Worm (Caenorhabditis elegans) whole organism, midembryonic: Measurements from ENCODE around the gene math-4.

Experiments
- T22C8.4 ChIP-seq: fragments of 200-800 bp; sonication (Bioruptor generic); IDR thresholded peaks from 2 replicates; pipeline ENCODE4 v1.3.6; 2022; ENCODE audit warnings: missing genetic modification characterization, missing compliant biosample characterization
- cog-1 ChIP-seq: sonication (generic microtip); optimal IDR thresholded peaks from 2 replicates; lab custom pipeline; 2016; ENCODE audit warnings: missing genetic modification characterization, missing compliant biosample characterization
- flt-1 ChIP-seq: fragments of 200-800 bp; sonication (Bioruptor generic); IDR thresholded peaks from 2 replicates; pipeline ENCODE4 v1.3.6; 2022; ENCODE audit warnings: missing genetic modification characterization, missing compliant biosample characterization
- med-1 ChIP-seq: sonication (generic microtip); optimal IDR thresholded peaks from 2 replicates; lab custom pipeline; 2017; ENCODE audit warnings: missing genetic modification characterization, mild to moderate bottlenecking, missing compliant biosample characterization, antibody characterized with exemption, missing genetic modification reagents; ENCODE audit not compliant: insufficient read depth
- ref-1 ChIP-seq: fragments of 200-800 bp; sonication (Bioruptor generic); conservative IDR thresholded peaks from 2 replicates; pipeline ENCODE4 v1.3.6; 2022; ENCODE audit warnings: missing genetic modification reagents, missing genetic modification characterization, missing compliant biosample characterization
- tab-1 ChIP-seq: fragments of 200-800 bp; sonication (Bioruptor generic); IDR thresholded peaks from 2 replicates; pipeline ENCODE4 v1.3.6; 2022; ENCODE audit warnings: missing genetic modification characterization, missing compliant biosample characterization
- ztf-23 ChIP-seq: fragments of 200-800 bp; sonication (Bioruptor generic); IDR thresholded peaks from 2 replicates; pipeline ENCODE4 v1.3.6; 2022; ENCODE audit warnings: missing genetic modification reagents, missing genetic modification characterization, missing compliant biosample characterization
- ztf-29 ChIP-seq: fragments of 200-800 bp; sonication (Bioruptor generic); IDR thresholded peaks from 2 replicates; pipeline ENCODE4 v1.3.6; 2022; ENCODE audit warnings: missing genetic modification reagents, missing genetic modification characterization, missing compliant biosample characterization

DNA sequence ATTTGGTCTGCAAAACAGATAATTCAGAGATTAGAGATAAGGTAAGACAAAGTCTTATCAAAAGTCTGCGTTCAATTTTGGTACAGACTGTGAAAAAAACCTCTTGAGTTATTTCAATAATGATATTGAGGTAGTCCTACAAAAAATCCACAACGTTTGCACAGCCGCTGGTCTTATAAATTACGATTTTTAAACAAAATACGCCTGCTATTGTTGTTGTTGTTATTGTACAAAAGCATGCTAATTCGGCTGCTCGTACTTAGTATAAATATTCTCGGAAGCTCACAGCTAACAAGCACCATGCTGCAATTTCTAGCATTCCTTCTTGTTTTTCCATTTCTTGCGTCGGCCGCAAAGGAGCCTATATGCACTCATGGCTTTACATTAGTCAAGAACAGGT is 38.2 kb downstream of the math-4 start, which contains the start of gene clec-19:
- TF ChIP-seq flt-1 (GFP tag; lab: Robert Waterston, UW) (no peak), ref-1 (GFP tag; lab: Robert Waterston, UW) (no peak), T22C8.4 (GFP tag; lab: Robert Waterston, UW) (no peak), tab-1 (no peak), med-1 (GFP tag; lab: Kevin White, UChicago) (no peak), ztf-29 (GFP tag; lab: Robert Waterston, UW) (no peak), cog-1 (tag; lab: Kevin White, UChicago) (no peak), ztf-23 (GFP tag; lab: Robert Waterston, UW) (no peak)
